Worm (Caenorhabditis elegans): ENCODE results near the gene ztf-13.
A peak's percentile ranks its signal among the peaks of the same experiment; 100 is the strongest.

Gene ztf-13

DNA sequence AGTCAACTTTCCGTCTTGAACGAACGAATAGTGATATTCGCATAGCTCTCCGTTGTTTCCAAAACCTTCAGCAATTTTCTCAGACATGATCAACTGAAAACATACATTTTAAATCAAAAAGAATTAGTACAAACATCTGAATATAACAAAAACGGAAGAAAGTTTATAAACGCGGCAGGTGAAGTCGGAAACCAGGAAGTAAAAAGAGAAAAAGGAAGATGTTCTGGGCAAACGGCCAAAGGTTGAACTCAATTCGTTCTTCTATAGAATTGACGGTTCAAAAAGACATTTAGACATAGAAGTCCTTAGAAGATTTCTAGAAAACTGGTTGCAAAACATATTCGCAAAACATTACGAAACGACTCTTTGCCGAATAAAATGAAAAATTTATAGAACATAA, 14.7 kb downstream of the ztf-13 start, which contains the start of gene F52E4.5:
Gene F52E4.5 (minus strand): TSS at position 101 of the 400 bp plus-strand sequence.
- no peak for TF ChIP-seq ceh-90 (tag; optimal IDR thresholded peaks at IDR 0.05)
- no peak for TF ChIP-seq fkh-4 (tag; optimal IDR thresholded peaks at IDR 0.05; ENCODE audit: borderline replicate concordance)
- no peak for TF ChIP-seq egl-27 (tag; optimal IDR thresholded peaks at IDR 0.05)

DNA sequence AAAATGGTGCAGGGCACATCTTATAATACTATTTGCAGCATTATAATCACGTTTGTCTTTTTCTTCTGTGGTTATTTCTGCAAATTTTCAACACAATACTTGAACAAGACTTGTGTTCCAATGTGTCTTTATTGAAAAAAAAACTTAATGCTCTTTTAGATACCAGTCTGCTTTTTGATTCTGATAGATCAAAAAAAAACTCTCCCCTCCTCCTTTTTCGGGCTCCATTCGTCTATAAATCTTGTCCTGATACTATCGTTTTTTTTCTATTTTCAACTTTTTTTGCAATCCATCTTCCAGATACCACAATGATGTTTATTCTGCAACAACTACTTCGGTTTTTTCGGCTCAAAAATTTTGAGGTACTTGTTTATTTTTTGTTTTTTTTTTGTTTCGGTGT, 21.1 kb downstream of the ztf-13 start, which contains the start of gene twk-16:
Gene twk-16 (plus strand): TSS at position 301 of the 400 bp plus-strand sequence.
- TF ChIP-seq irx-1 (tag; optimal IDR thresholded peaks at IDR 0.05) (no peak), ceh-90 (tag; optimal IDR thresholded peaks at IDR 0.05) (no peak)

DNA sequence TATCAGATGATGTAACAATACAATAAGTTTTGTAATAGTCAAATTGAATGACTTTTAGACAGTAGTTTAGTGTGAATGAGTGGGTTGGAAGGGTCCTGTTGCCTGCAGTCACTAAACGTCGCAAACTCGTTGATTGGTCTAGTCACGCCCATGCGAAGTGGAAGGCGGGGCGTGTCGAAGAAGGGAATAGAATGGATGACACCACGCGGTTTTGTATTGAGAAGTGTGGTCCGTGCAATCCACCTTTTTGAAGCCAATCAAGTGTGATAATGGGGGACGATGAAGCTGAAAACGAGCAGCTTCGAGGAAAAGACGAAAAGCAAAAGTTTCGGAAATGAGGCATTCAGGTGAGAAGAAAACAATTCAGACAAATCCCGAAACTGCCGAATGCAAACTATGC, 31.7 kb downstream of the ztf-13 start, which contains the start of gene ceh-31:
Gene ceh-31 (minus strand): TSS at position 101 of the 400 bp plus-strand sequence.
- TF ChIP-seq ama-1 (optimal IDR thresholded peaks at IDR 0.05) (no peak), unc-62 (GFP tag; optimal IDR thresholded peaks at IDR 0.05) (no peak), ceh-90 (tag; optimal IDR thresholded peaks at IDR 0.05) (no peak), zip-4 (GFP tag; optimal IDR thresholded peaks at IDR 0.05) (no peak), rnt-1 (tag; optimal IDR thresholded peaks at IDR 0.05) (no peak), hlh-17 (GFP tag; optimal IDR thresholded peaks at IDR 0.05; ENCODE audit: borderline replicate concordance) (no peak), elt-3 (tag; optimal IDR thresholded peaks at IDR 0.05) (no peak)

DNA sequence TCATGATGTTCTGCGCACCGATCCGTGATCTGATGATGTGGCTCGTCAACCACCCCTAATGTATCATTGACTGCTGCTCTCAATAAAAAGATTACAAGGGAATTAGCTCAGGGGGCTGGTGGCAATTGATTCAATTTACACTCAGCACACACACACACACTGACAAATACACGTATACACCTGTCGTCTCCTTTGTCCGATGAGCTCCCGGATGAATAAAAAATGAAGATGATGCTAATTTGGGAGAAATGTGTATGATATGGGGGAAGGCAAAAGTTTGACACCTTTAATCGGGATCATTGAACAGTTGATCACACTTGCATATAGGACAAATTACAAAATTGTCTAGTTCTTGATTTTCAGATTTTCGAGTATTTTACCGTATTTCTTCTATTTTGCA, 34.9 kb downstream of the ztf-13 start:
- TF ChIP-seq dpl-1 (GFP tag; optimal IDR thresholded peaks at IDR 0.05) = no peak
- TF ChIP-seq ces-1 (GFP tag; optimal IDR thresholded peaks at IDR 0.05) = no peak
- TF ChIP-seq pag-3 (tag; optimal IDR thresholded peaks at IDR 0.05; ENCODE audit: borderline replicate concordance, insufficient read depth) = no peak
- no peak for TF ChIP-seq isw-1 (GFP tag; IDR thresholded peaks at IDR 0.05)
- TF ChIP-seq jun-1 (tag; optimal IDR thresholded peaks at IDR 0.05) = no peak
- no peak for TF ChIP-seq hlh-17 (GFP tag; optimal IDR thresholded peaks at IDR 0.05; ENCODE audit: borderline replicate concordance)
- no peak for TF ChIP-seq tlp-1 (tag; optimal IDR thresholded peaks at IDR 0.05)
- no peak for TF ChIP-seq efl-1 (optimal IDR thresholded peaks at IDR 0.05)
- no peak for TF ChIP-seq efl-1 (GFP tag; optimal IDR thresholded peaks at IDR 0.05 in 1 of 2)
- no peak for TF ChIP-seq nhr-84 (tag; optimal IDR thresholded peaks at IDR 0.05)
- no peak for TF ChIP-seq nhr-28 (tag; optimal IDR thresholded peaks at IDR 0.05)
- TF ChIP-seq nhr-90 (tag; optimal IDR thresholded peaks at IDR 0.05; ENCODE audit: poor library complexity) = no peak
- TF ChIP-seq egl-27 (tag; optimal IDR thresholded peaks at IDR 0.05) = no peak
- no peak for TF ChIP-seq pax-3 (tag; optimal IDR thresholded peaks at IDR 0.05)
- TF ChIP-seq hpl-2 (GFP tag; optimal IDR thresholded peaks at IDR 0.05) = no peak
- no peak for TF ChIP-seq ceh-90 (tag; optimal IDR thresholded peaks at IDR 0.05)
- no peak for TF ChIP-seq elt-3 (tag; optimal IDR thresholded peaks at IDR 0.05)
- TF ChIP-seq lin-35 (GFP tag; optimal IDR thresholded peaks at IDR 0.05) = no peak
- TF ChIP-seq aha-1 (tag; optimal IDR thresholded peaks at IDR 0.05) = no peak
- TF ChIP-seq ztf-4 (tag; optimal IDR thresholded peaks at IDR 0.05) = no peak
- no peak for TF ChIP-seq ztf-11 (tag; optimal IDR thresholded peaks at IDR 0.05)

DNA sequence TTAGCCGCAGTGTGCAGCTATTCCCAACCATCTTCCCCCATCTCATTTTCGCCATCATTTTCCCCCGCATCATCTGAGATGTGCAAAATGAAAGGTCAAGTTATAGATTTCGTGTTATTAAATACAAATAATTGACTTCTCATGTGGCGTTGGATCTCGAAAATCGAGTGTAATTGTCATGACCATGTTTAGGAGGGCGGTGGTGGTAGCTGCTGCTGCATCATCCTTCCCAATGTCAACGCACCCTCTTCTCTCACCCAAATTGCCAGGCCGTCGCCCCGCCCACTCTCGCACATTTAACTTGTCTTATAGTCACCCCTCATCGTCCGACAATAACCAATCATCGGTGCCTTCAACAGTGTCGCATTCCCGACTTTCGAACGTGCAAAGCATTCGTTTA, 38.7 kb downstream of the ztf-13 start, which contains the start of gene ceh-30:
Gene ceh-30 (plus strand): TSS at position 301 of the 400 bp plus-strand sequence.
- TF ChIP-seq jun-1 (tag; optimal IDR thresholded peaks at IDR 0.05) = no peak
- TF ChIP-seq efl-1 (optimal IDR thresholded peaks at IDR 0.05) = no peak
- TF ChIP-seq efl-1 (GFP tag; optimal IDR thresholded peaks at IDR 0.05 in 1 of 2) = peak in 1 of 2 experiments; percentile 13
- no peak for TF ChIP-seq pax-3 (tag; optimal IDR thresholded peaks at IDR 0.05)
- TF ChIP-seq mdl-1 (tag; optimal IDR thresholded peaks at IDR 0.05) = no peak

DNA sequence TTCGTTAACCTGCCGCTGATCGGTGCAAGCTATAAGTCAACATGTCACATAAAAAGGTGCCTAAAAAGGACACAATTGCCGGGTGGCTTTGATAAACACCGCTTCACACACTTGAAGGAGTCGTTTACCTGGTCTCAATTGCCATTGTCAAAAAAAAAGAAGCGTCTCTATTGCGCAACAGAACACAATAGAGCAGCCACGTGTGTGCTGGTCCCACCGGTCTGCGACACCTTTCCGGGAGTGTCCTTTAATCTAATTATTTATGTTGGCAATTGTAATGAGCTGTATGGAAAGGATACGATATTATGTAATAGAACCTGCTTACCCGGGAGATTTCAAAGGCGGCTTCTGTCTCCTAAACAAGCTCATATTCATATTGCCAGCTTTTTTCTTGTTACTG, 40.3 kb downstream of the ztf-13 start:
- TF ChIP-seq nhr-85 (tag) = peak; percentile 4
- no peak for TF ChIP-seq mef-2 (tag; optimal IDR thresholded peaks at IDR 0.05)
